Fruit fly (Drosophila melanogaster): ENCODE results near the gene CG15743.

Gene CG15743

dm6 chrX:13331814-13332701, 46.6 kb downstream of the CG15743 start (continued):
- TF ChIP-seq CG15269 (tag; optimal IDR thresholded peaks at IDR 0.05) (peak; percentile 8), CG4617 (GFP tag; optimal IDR thresholded peaks at IDR 0.05; ENCODE audit: borderline replicate concordance) (no peak), exex (tag; optimal IDR thresholded peaks at IDR 0.05) (peak; percentile 50), aop (GFP tag; IDR thresholded peaks at IDR 0.05) (0 out of 2 replicates have a peak, but pooled peaks have one; percentile 28), CG18262 (tag; optimal IDR thresholded peaks at IDR 0.05) (no peak), pb (GFP tag; optimal IDR thresholded peaks at IDR 0.05) (no peak), C15 (GFP tag; IDR thresholded peaks at IDR 0.05) (no peak), CG34376 (GFP tag; optimal IDR thresholded peaks at IDR 0.05) (no peak), CG2712 (tag; optimal IDR thresholded peaks at IDR 0.05) (no peak), CHES-1-like (GFP tag; optimal IDR thresholded peaks at IDR 0.05) (no peak), CG3407 (GFP tag; optimal IDR thresholded peaks at IDR 0.05) (no peak), Bteb2 (GFP tag; optimal IDR thresholded peaks at IDR 0.05) (no peak), CG3847 (GFP tag; IDR thresholded peaks at IDR 0.05) (no peak), Rx (GFP tag; IDR thresholded peaks at IDR 0.05) (no peak), CG11456 (GFP tag; IDR thresholded peaks at IDR 0.05) (no peak), sug (tag; optimal IDR thresholded peaks at IDR 0.05) (no peak), bcd (GFP tag; optimal IDR thresholded peaks at IDR 0.05) (no peak), CG10321 (GFP tag; IDR thresholded peaks at IDR 0.05) (no peak), CG4360 (GFP tag; IDR thresholded peaks at IDR 0.05) (no peak), Aef1 (GFP tag; IDR thresholded peaks at IDR 0.05) (no peak), croc (GFP tag; conservative IDR thresholded peaks at IDR 0.05) (no peak), Blimp-1 (GFP tag; optimal IDR thresholded peaks at IDR 0.05) (peak; percentile 28), CG15073 (GFP tag; optimal IDR thresholded peaks at IDR 0.05) (no peak), NC2β (GFP tag; optimal IDR thresholded peaks at IDR 0.05) (no peak), ham (GFP tag; IDR thresholded peaks at IDR 0.05) (no peak), org-1 (GFP tag; optimal IDR thresholded peaks at IDR 0.05) (no peak), Optix (GFP tag; IDR thresholded peaks at IDR 0.05) (no peak), mirr (GFP tag; optimal IDR thresholded peaks at IDR 0.05) (no peak), CG2129 (GFP tag; IDR thresholded peaks at IDR 0.05; ENCODE audit: partially characterized antibody) (no peak), prd (optimal IDR thresholded peaks at IDR 0.05) (no peak), prd (GFP tag; IDR thresholded peaks at IDR 0.05) (peak; percentile 31; the same call in 2 of the 3 replicates), unpg (GFP tag; optimal IDR thresholded peaks at IDR 0.05) (peak; percentile 17), MTF-1 (GFP tag; optimal IDR thresholded peaks at IDR 0.05; ENCODE audit: borderline replicate concordance) (no peak), CG2889 (GFP tag; IDR thresholded peaks at IDR 0.05) (no peak), CG15514 (GFP tag; optimal IDR thresholded peaks at IDR 0.05) (peak; percentile 31), HLH3B (GFP tag; IDR thresholded peaks at IDR 0.05) (peak; percentile 43; the same call in 1 of the 2 replicates), Scr (GFP tag; IDR thresholded peaks at IDR 0.05; ENCODE audit: partially characterized antibody) (no peak), pnt (GFP tag; optimal IDR thresholded peaks at IDR 0.05) (no peak), Dad (GFP tag; optimal IDR thresholded peaks at IDR 0.05) (no peak), nom (GFP tag; optimal IDR thresholded peaks at IDR 0.05) (peak; percentile 62), so (GFP tag; IDR thresholded peaks at IDR 0.05) (no peak), Rfx (GFP tag; IDR thresholded peaks at IDR 0.05) (no peak), CG4820 (GFP tag; optimal IDR thresholded peaks at IDR 0.05) (no peak), Xrp1 (GFP tag; IDR thresholded peaks at IDR 0.05) (peak; percentile 27; the same call in 1 of the 2 replicates), CG4854 (GFP tag; optimal IDR thresholded peaks at IDR 0.05) (no peak), inv (GFP tag; IDR thresholded peaks at IDR 0.05; ENCODE audit: partially characterized antibody) (no peak), D19A (tag; optimal IDR thresholded peaks at IDR 0.05) (no peak), lilli (GFP tag; optimal IDR thresholded peaks at IDR 0.05) (peak; percentile 18), corto (GFP tag; optimal IDR thresholded peaks at IDR 0.05) (peak; percentile 61), lbe (GFP tag; optimal IDR thresholded peaks at IDR 0.05) (peak; percentile 61)

Data from whole organism, embryonic.